Fruit fly (Drosophila melanogaster): ENCODE measurements around the gene CG10560.

Gene CG10560

dm6 chr3R:25309175-25309574 is 10.7 kb downstream of the CG10560 start:
- TF ChIP-seq cnc (optimal IDR thresholded peaks at IDR 0.05) (no peak), cic (GFP tag; optimal IDR thresholded peaks at IDR 0.05) (peak; percentile 5)

DNA sequence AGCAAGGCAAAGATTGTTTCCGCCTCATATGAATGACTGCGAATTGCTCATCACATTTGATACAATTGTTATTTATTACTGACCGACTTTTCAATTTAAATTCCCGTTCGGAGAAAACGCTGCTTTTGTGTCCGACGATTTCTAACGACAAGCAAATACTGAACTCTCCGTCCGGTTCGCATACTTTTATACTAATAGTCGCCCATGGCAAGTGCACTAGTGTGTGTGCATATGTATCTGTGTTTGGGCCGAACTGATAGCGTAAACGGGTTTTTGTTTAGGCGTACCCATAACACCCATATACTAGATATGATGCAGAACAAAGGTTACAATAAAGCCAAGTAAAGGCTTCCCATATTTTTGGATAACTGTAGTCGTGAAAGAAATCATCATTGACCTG is 11.7 kb downstream of the CG10560 start, which contains the start of gene CG10550:
TSS of gene CG10550 (minus strand) at position 164 of the 400 bp plus-strand sequence.
- TF ChIP-seq kay (GFP tag; ENCODE audit: borderline replicate concordance) (no peak), CG11617 (GFP tag; optimal IDR thresholded peaks at IDR 0.05) (no peak), ovo (GFP tag; optimal IDR thresholded peaks at IDR 0.05) (no peak), Mnt (GFP tag; optimal IDR thresholded peaks at IDR 0.05) (peak; percentile 33), CG12768 (GFP tag; optimal IDR thresholded peaks at IDR 0.05) (peak; percentile 61), Hr96 (GFP tag; optimal IDR thresholded peaks at IDR 0.05) (peak; percentile 1), Clk (GFP tag; optimal IDR thresholded peaks at IDR 0.05) (no peak), CG5204 (GFP tag; optimal IDR thresholded peaks at IDR 0.05) (no peak), cic (GFP tag; optimal IDR thresholded peaks at IDR 0.05) (peak; percentile 46), tj (GFP tag; optimal IDR thresholded peaks at IDR 0.05) (no peak)

DNA sequence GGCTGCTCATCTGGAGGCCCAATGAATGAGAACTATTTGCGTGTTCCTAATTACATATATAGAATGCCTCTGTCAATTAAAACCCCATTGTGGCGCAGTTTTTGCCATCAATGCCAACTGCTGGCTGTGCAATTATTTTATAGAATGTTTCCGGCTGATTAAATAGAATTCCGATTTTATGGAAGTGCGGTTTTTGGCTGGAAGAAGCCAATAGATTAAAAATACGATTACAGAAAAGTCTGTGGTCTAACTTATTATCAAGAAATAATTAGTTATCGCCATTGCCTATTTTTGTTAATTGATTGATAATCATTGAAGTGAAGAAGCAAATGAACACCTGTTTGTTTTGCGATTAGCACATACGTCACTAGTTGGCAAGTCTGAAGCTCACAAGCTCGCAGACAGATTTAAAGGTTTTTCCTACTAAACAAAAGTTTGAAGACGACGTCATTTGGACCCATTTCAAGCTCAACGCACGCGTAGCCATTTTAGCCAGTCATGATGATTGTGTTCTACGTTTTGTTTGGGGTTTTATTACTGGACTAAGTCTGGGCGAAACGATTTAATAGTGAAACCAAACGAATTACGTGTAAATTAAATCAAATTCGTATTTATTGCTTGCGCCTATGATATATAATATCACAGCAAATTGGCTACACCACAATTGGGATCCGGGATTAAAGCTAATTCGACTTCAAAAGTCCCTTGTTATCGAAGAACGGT is 13.9 kb downstream of the CG10560 start:
- TF ChIP-seq CG12768 (GFP tag; optimal IDR thresholded peaks at IDR 0.05) (peak; percentile 23), bab1 (GFP tag; optimal IDR thresholded peaks at IDR 0.05) (no peak), cic (GFP tag; optimal IDR thresholded peaks at IDR 0.05) (peak; percentile 73), kay (GFP tag; ENCODE audit: borderline replicate concordance) (peak; percentile 95), cnc (optimal IDR thresholded peaks at IDR 0.05) (peak; percentile 54 to 91), tj (GFP tag; optimal IDR thresholded peaks at IDR 0.05) (peak; percentile 28), CG5204 (GFP tag; optimal IDR thresholded peaks at IDR 0.05) (no peak)

DNA sequence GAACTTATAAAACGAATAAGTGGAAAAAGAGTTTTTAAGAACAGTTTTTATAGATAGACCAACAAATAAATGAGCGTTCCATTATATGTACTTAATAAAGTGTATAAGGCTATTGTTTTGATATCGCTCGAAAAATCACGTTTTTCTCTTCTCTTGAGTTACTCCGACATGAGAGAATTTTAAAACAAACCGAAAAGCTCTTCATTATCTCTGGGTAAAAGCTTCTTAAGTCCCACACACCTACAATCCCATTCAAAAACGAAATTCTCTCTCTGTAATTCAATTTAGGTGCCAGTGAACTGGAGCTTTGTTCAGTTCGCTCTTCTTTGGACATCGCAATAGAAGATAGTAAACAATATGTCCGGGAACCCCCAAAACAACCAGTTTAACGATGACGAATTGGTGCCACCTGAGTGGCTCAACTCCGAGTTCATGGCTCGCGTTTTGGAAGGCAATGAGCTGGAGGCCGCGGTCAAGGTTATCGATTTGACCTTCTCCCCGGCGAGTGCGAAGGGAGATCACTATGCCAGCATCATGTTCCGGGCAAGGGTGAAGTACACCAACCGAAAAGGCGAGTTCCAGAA is 16.0 kb downstream of the CG10560 start, which contains the start of gene CG31436:
TSS of gene CG31436 (plus strand) at position 281 of the 584 bp plus-strand sequence.
- no peak for TF ChIP-seq CG7101 (tag; optimal IDR thresholded peaks at IDR 0.05)
- TF ChIP-seq kay (GFP tag; ENCODE audit: borderline replicate concordance), result peak; percentile 84
- TF ChIP-seq cic (GFP tag; optimal IDR thresholded peaks at IDR 0.05), result peak; percentile 62

DNA sequence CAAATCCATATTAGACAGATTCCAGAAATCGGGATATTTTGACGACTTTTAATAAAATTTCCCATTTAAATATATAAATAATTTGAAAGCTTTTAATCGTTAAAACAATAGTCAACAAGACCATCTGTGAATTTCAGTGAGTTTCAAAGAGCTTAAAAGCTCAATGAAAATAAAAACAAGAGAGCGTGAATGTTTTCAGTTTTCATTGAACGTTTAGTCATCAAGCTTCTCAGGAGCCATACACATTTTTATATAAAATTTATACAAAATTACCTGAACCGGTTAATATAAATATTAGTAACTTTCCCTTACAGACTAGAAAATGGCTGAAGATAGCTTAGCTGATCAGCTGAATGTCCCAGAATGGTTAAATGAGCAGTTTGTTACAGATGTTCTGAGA is 17.7 kb downstream of the CG10560 start, which contains the start of gene CG31370:
TSS of gene CG31370 (plus strand) at position 226 of the 400 bp plus-strand sequence.
- no peak for TF ChIP-seq tj (GFP tag; optimal IDR thresholded peaks at IDR 0.05)
- TF ChIP-seq CG11617 (GFP tag; optimal IDR thresholded peaks at IDR 0.05), result no peak
- TF ChIP-seq cnc (optimal IDR thresholded peaks at IDR 0.05), result no peak
- no peak for TF ChIP-seq Hr96 (GFP tag; optimal IDR thresholded peaks at IDR 0.05)
- TF ChIP-seq kay (GFP tag; ENCODE audit: borderline replicate concordance), result peak; percentile 93
- no peak for TF ChIP-seq CG5204 (GFP tag; optimal IDR thresholded peaks at IDR 0.05)
- TF ChIP-seq cic (GFP tag; optimal IDR thresholded peaks at IDR 0.05), result peak; percentile 26
- TF ChIP-seq pad (GFP tag; optimal IDR thresholded peaks at IDR 0.05), result no peak
- no peak for TF ChIP-seq toe (GFP tag; optimal IDR thresholded peaks at IDR 0.05)

- TF ChIP-seq Hr96 (GFP tag; optimal IDR thresholded peaks at IDR 0.05), result no peak
- peak; percentile 46 for TF ChIP-seq kay (GFP tag; ENCODE audit: borderline replicate concordance)
- no peak for TF ChIP-seq CG1620 (GFP tag; optimal IDR thresholded peaks at IDR 0.05)
- no peak for TF ChIP-seq CG7101 (tag; optimal IDR thresholded peaks at IDR 0.05)
- TF ChIP-seq CG5204 (GFP tag; optimal IDR thresholded peaks at IDR 0.05), result no peak
- no peak for TF ChIP-seq CG12768 (GFP tag; optimal IDR thresholded peaks at IDR 0.05)
Observed at dm6 chr3R:25300575-25300974, 19.3 kb downstream of the CG10560 start, which contains the start of gene CG13659. Gene CG13659 (plus strand): TSS chr3R:25300891.

DNA sequence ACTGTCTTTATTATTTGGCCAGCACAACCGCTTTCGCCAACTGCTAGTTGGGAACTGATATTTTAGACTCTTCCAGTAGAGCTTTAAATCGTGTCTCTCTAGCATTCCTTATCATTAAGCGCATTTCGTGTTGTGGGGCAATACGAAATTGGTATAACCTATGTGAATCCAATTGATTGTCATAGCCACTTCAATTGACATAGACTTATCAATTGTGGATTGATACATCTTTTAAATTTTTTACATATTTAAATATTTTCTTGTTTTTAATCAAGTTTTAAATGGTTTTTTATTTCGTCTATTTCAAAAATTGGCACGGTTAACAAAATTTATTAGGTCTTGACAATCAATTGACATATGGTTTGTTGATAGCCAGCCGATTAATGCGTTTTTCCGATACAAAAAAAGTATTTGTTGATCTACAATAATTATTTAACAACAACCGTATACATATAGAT is 20.4 kb downstream of the CG10560 start, which contains the start of gene CG31288:
TSS of gene CG31288 (minus strand) at position 51 of the 458 bp plus-strand sequence.
- no peak for TF ChIP-seq CG33017 (tag; optimal IDR thresholded peaks at IDR 0.05)
- TF ChIP-seq CG7101 (tag; optimal IDR thresholded peaks at IDR 0.05), result no peak
- no peak for TF ChIP-seq Mnt (GFP tag; optimal IDR thresholded peaks at IDR 0.05)
- peak; percentile 90 for TF ChIP-seq kay (GFP tag; ENCODE audit: borderline replicate concordance)
- no peak for TF ChIP-seq cic (GFP tag; optimal IDR thresholded peaks at IDR 0.05)
- TF ChIP-seq bab1 (GFP tag; optimal IDR thresholded peaks at IDR 0.05), result no peak

dm6 chr3R:25297678-25298077 is 22.2 kb downstream of the CG10560 start, which contains the start of gene CG31097:
Gene CG31097 (minus strand): TSS chr3R:25297778.
- no peak for TF ChIP-seq Clk (GFP tag; optimal IDR thresholded peaks at IDR 0.05)
- no peak for TF ChIP-seq tj (GFP tag; optimal IDR thresholded peaks at IDR 0.05)
- TF ChIP-seq CG12768 (GFP tag; optimal IDR thresholded peaks at IDR 0.05), result no peak
- no peak for TF ChIP-seq CG7101 (tag; optimal IDR thresholded peaks at IDR 0.05)
- no peak for TF ChIP-seq kay (GFP tag; ENCODE audit: borderline replicate concordance)
- TF ChIP-seq CG33017 (tag; optimal IDR thresholded peaks at IDR 0.05), result no peak
- TF ChIP-seq cnc (optimal IDR thresholded peaks at IDR 0.05), result no peak
- TF ChIP-seq Mnt (GFP tag; optimal IDR thresholded peaks at IDR 0.05), result no peak
- TF ChIP-seq CG14711 (tag; optimal IDR thresholded peaks at IDR 0.05), result no peak
- no peak for TF ChIP-seq Hr96 (GFP tag; optimal IDR thresholded peaks at IDR 0.05)
- no peak for TF ChIP-seq pad (GFP tag; optimal IDR thresholded peaks at IDR 0.05)
- no peak for TF ChIP-seq CG11617 (GFP tag; optimal IDR thresholded peaks at IDR 0.05)
- TF ChIP-seq CG7045 (GFP tag; optimal IDR thresholded peaks at IDR 0.05), result no peak
- TF ChIP-seq ovo (GFP tag; optimal IDR thresholded peaks at IDR 0.05), result no peak
- TF ChIP-seq bab1 (GFP tag; optimal IDR thresholded peaks at IDR 0.05), result no peak

Measured in whole organism, adult.